Fruit fly (Drosophila melanogaster) whole organism, embryonic: ENCODE data around the gene Gbs-70E.
A peak's percentile ranks its signal among the peaks of the same experiment; 100 is the strongest.

ENCODE experiments used
- Atf3 ChIP-seq: fragments of 200-800 bp; sonication (Bioruptor generic); optimal IDR thresholded peaks from 3 replicates; lab custom pipeline; 2016; ENCODE audit warnings: missing biosample characterization, missing genetic modification characterization
- CG11247 ChIP-seq: fragments of 200-800 bp; sonication (Bioruptor generic); IDR thresholded peaks from 2 replicates; pipeline ENCODE4 v1.3.6; 2022; ENCODE audit warnings: missing biosample characterization, missing genetic modification characterization
- CG13424 ChIP-seq: fragments of 200-800 bp; sonication (Bioruptor generic); optimal IDR thresholded peaks from 2 replicates; lab custom pipeline; 2019; ENCODE audit warnings: missing biosample characterization, mild to moderate bottlenecking, missing genetic modification characterization, moderate library complexity
- CG15601 ChIP-seq: fragments of 200-800 bp; sonication (Bioruptor generic); optimal IDR thresholded peaks from 3 replicates; lab custom pipeline; 2019; ENCODE audit warnings: missing biosample characterization, mild to moderate bottlenecking, missing genetic modification characterization, moderate library complexity
- CG15696 ChIP-seq: fragments of 200-800 bp; sonication (Bioruptor generic); optimal IDR thresholded peaks from 2 replicates; lab custom pipeline; 2019; ENCODE audit warnings: missing biosample characterization, mild to moderate bottlenecking, missing genetic modification characterization, moderate library complexity
- CG31441 ChIP-seq: fragments of 200-800 bp; sonication (Bioruptor generic); IDR thresholded peaks from 2 replicates; pipeline ENCODE4 v1.3.6; 2022; ENCODE audit warnings: missing biosample characterization, missing genetic modification characterization
- CG3281 ChIP-seq: fragments of 200-800 bp; sonication (Bioruptor generic); optimal IDR thresholded peaks from 3 replicates; lab custom pipeline; 2017; ENCODE audit warnings: missing biosample characterization, mild to moderate bottlenecking, missing genetic modification characterization
- CG4707 ChIP-seq: fragments of 200-800 bp; sonication (Bioruptor generic); optimal IDR thresholded peaks from 2 replicates; lab custom pipeline; 2018; ENCODE audit warnings: missing biosample characterization, mild to moderate bottlenecking, missing genetic modification characterization, moderate library complexity
- CG4730 ChIP-seq: fragments of 200-800 bp; sonication (Bioruptor generic); IDR thresholded peaks from 2 replicates; pipeline ENCODE4 v1.3.6; 2022; ENCODE audit warnings: missing biosample characterization, missing genetic modification characterization
- CG6683 ChIP-seq: fragments of 200-800 bp; sonication (Bioruptor generic); optimal IDR thresholded peaks from 2 replicates; lab custom pipeline; 2017; ENCODE audit warnings: missing biosample characterization, mild to moderate bottlenecking, missing genetic modification characterization, missing genetic modification reagents
- CG7745 ChIP-seq: fragments of 200-800 bp; sonication (Bioruptor generic); optimal IDR thresholded peaks from 2 replicates; lab custom pipeline; 2018; ENCODE audit warnings: missing biosample characterization, mild to moderate bottlenecking, missing genetic modification characterization, moderate library complexity
- CG8281 ChIP-seq: fragments of 200-800 bp; sonication (Bioruptor generic); optimal IDR thresholded peaks from 2 replicates; lab custom pipeline; 2018; ENCODE audit warnings: missing biosample characterization, mild to moderate bottlenecking, missing genetic modification characterization, moderate library complexity
- CG8290 ChIP-seq, 3 experiments: fragments of 200-800 bp; sonication (Bioruptor generic); optimal IDR thresholded peaks; 2 replicates each; lab custom pipeline; 2016 to 2019; ENCODE audit warnings: missing biosample characterization in 3 of 3, missing genetic modification characterization in 3 of 3, mild to moderate bottlenecking in 2 of 3, moderate library complexity in 1 of 3
- CG8359 ChIP-seq: fragments of 200-800 bp; sonication (Bioruptor generic); optimal IDR thresholded peaks from 2 replicates; lab custom pipeline; 2017; ENCODE audit warnings: missing biosample characterization, mild to moderate bottlenecking, missing genetic modification characterization, borderline replicate concordance
- CG9215 ChIP-seq: fragments of 200-800 bp; sonication (Bioruptor generic); IDR thresholded peaks from 2 replicates; pipeline ENCODE4 v1.3.6; 2022; ENCODE audit warnings: missing biosample characterization, missing genetic modification characterization
- Chrac-16 ChIP-seq: fragments of 200-800 bp; sonication (Bioruptor generic); optimal IDR thresholded peaks from 3 replicates; lab custom pipeline; 2016; ENCODE audit warnings: missing biosample characterization, missing genetic modification characterization
- CkIIα-i1 ChIP-seq: fragments of 200-800 bp; sonication (Bioruptor generic); IDR thresholded peaks from 2 replicates; pipeline ENCODE4 v1.3.6; 2022; ENCODE audit warnings: missing biosample characterization, missing genetic modification characterization
- Dbx ChIP-seq: fragments of 200-800 bp; sonication (Bioruptor generic); IDR thresholded peaks from 3 replicates; pipeline ENCODE4 v1.3.6; 2022; ENCODE audit warnings: missing biosample characterization, missing genetic modification characterization
- ERR ChIP-seq: fragments of 200-800 bp; sonication (Bioruptor generic); optimal IDR thresholded peaks from 2 replicates; lab custom pipeline; 2016; ENCODE audit warnings: missing biosample characterization, missing genetic modification characterization
- Gsc ChIP-seq: fragments of 200-800 bp; sonication (Bioruptor generic); IDR thresholded peaks from 2 replicates; pipeline ENCODE4 v1.3.6; 2022; ENCODE audit warnings: missing biosample characterization, missing genetic modification characterization
- H15 ChIP-seq: fragments of 200-800 bp; sonication (Bioruptor generic); IDR thresholded peaks from 3 replicates; pipeline ENCODE4 v1.3.6; 2022; ENCODE audit warnings: missing biosample characterization, missing genetic modification characterization
- Hr78 ChIP-seq, 2 experiments: fragments of 200-800 bp in 1 of 2; fragments of >200 bp in 1 of 2; sonication (Bioruptor generic) in 1 of 2; optimal IDR thresholded peaks; 2 replicates each; lab custom pipeline; 2017 to 2019; ENCODE audit warnings: missing biosample characterization in 2 of 2, missing genetic modification characterization in 2 of 2, mild to moderate bottlenecking in 1 of 2, moderate library complexity in 1 of 2
- Jarid2 ChIP-seq: fragments of 200-800 bp; sonication (Bioruptor generic); optimal IDR thresholded peaks from 3 replicates; lab custom pipeline; 2017; ENCODE audit warnings: mild to moderate bottlenecking, missing biosample characterization, missing genetic modification reagents, missing genetic modification characterization
- NC2β ChIP-seq: fragments of 200-800 bp; sonication (Bioruptor generic); optimal IDR thresholded peaks from 2 replicates; lab custom pipeline; 2016; ENCODE audit warnings: missing biosample characterization, missing genetic modification characterization
- Nf-YC ChIP-seq: fragments of 200-800 bp; optimal IDR thresholded peaks from 3 replicates; lab custom pipeline; 2019; ENCODE audit warnings: missing biosample characterization, mild to moderate bottlenecking, missing genetic modification characterization, moderate library complexity
- Pdp1 ChIP-seq, 2 experiments: fragments of 200-800 bp; sonication (Bioruptor generic); optimal IDR thresholded peaks; 3 replicates each; lab custom pipeline; 2016; ENCODE audit warnings: missing biosample characterization in 2 of 2, missing genetic modification characterization in 2 of 2, mild to moderate bottlenecking in 1 of 2, moderate library complexity in 1 of 2
- Ssrp ChIP-seq: fragments of 200-800 bp; sonication (Bioruptor generic); optimal IDR thresholded peaks from 2 replicates; lab custom pipeline; 2018; ENCODE audit warnings: missing biosample characterization, mild to moderate bottlenecking, missing genetic modification characterization, moderate library complexity
- TFAM ChIP-seq: fragments of 200-800 bp; sonication (Bioruptor generic); optimal IDR thresholded peaks from 2 replicates; lab custom pipeline; 2017; ENCODE audit warnings: missing biosample characterization, missing genetic modification characterization, inconsistent platforms
- abd-A ChIP-seq: fragments of 200-800 bp; sonication (Bioruptor generic); optimal IDR thresholded peaks from 3 replicates; lab custom pipeline; 2019; ENCODE audit warnings: missing biosample characterization, mild to moderate bottlenecking, missing genetic modification characterization, moderate library complexity
- bigmax ChIP-seq: fragments of 200-800 bp; sonication (Bioruptor generic); optimal IDR thresholded peaks from 2 replicates; lab custom pipeline; 2018; ENCODE audit warnings: missing biosample characterization, mild to moderate bottlenecking, missing genetic modification characterization
- crc ChIP-seq: fragments of 200-800 bp; sonication (Bioruptor generic); optimal IDR thresholded peaks from 2 replicates; lab custom pipeline; 2016; ENCODE audit warnings: missing biosample characterization, missing genetic modification characterization
- crp ChIP-seq, 2 experiments: fragments of 200-800 bp; sonication (Bioruptor generic); optimal IDR thresholded peaks; 2 replicates in 1 of 2; 3 replicates in 1 of 2; lab custom pipeline; 2017; ENCODE audit warnings: missing biosample characterization in 2 of 2, missing genetic modification characterization in 2 of 2, mild to moderate bottlenecking in 1 of 2, moderate library complexity in 1 of 2
- gt ChIP-seq: fragments of 200-800 bp; sonication (Bioruptor generic); IDR thresholded peaks from 2 replicates; pipeline ENCODE4 v1.3.6; 2022; ENCODE audit warnings: missing biosample characterization, missing genetic modification characterization
- ken ChIP-seq: fragments of 200-800 bp; sonication (Bioruptor generic); IDR thresholded peaks from 3 replicates; pipeline ENCODE4 v1.3.6; 2022; ENCODE audit warnings: missing biosample characterization, missing genetic modification characterization
- nerfin-2 ChIP-seq: fragments of 200-800 bp; sonication (Bioruptor generic); IDR thresholded peaks from 2 replicates; pipeline ENCODE4 v1.3.6; 2022; ENCODE audit warnings: missing biosample characterization, missing genetic modification characterization; ENCODE audit not compliant: partially characterized antibody
- pan ChIP-seq, 4 experiments: fragments of >200 bp in 3 of 4; fragments of 200-800 bp in 1 of 4; sonication (Bioruptor generic) in 1 of 4; optimal IDR thresholded peaks in 3 of 4; IDR thresholded peaks in 1 of 4; 2 replicates each; pipeline versions ENCODE4 v1.3.6 to Lab custom; 2017 to 2022; ENCODE audit warnings: missing biosample characterization in 2 of 4, missing genetic modification characterization in 2 of 4, mixed read lengths in 1 of 4
- pb ChIP-seq: fragments of 200-800 bp; sonication (Bioruptor generic); optimal IDR thresholded peaks from 3 replicates; lab custom pipeline; 2016; ENCODE audit warnings: missing biosample characterization, missing genetic modification characterization
- prd ChIP-seq, 3 experiments: fragments of >200 bp in 2 of 3; fragments of 200-800 bp in 1 of 3; sonication (Bioruptor generic) in 1 of 3; optimal IDR thresholded peaks in 2 of 3; IDR thresholded peaks in 1 of 3; 2 replicates in 2 of 3; 3 replicates in 1 of 3; pipeline versions ENCODE4 v1.3.6 to Lab custom; 2017 to 2022; ENCODE audit warnings: missing biosample characterization in 1 of 3, missing genetic modification characterization in 1 of 3
- pros ChIP-seq: fragments of 200-800 bp; sonication (Bioruptor generic); optimal IDR thresholded peaks from 3 replicates; lab custom pipeline; 2019; ENCODE audit warnings: missing biosample characterization, mild to moderate bottlenecking, missing genetic modification characterization, moderate library complexity
- ro ChIP-seq: fragments of 200-800 bp; sonication (Bioruptor generic); IDR thresholded peaks from 2 replicates; pipeline ENCODE4 v1.3.6; 2022; ENCODE audit warnings: missing biosample characterization, missing genetic modification characterization
- sim ChIP-seq: fragments of 200-800 bp; sonication (Bioruptor generic); IDR thresholded peaks from 2 replicates; pipeline ENCODE4 v1.3.6; 2022; ENCODE audit warnings: missing biosample characterization, missing genetic modification characterization
- tll ChIP-seq, 2 experiments: fragments of 200-800 bp in 1 of 2; fragments of >200 bp in 1 of 2; sonication (Bioruptor generic) in 1 of 2; optimal IDR thresholded peaks; 2 replicates each; lab custom pipeline; 2017 to 2019; ENCODE audit warnings: missing biosample characterization in 2 of 2, missing genetic modification characterization in 2 of 2, mild to moderate bottlenecking in 1 of 2, moderate library complexity in 1 of 2
- tup ChIP-seq: fragments of 200-800 bp; sonication (Bioruptor generic); optimal IDR thresholded peaks from 2 replicates; lab custom pipeline; 2016; ENCODE audit warnings: missing biosample characterization, mild to moderate bottlenecking, missing genetic modification characterization, moderate library complexity
- usp ChIP-seq: fragments of >200 bp; optimal IDR thresholded peaks from 2 replicates; lab custom pipeline; 2017; ENCODE audit warnings: missing biosample characterization, missing genetic modification characterization
- zen2 ChIP-seq: fragments of 200-800 bp; sonication (Bioruptor generic); IDR thresholded peaks from 3 replicates; pipeline ENCODE4 v1.3.6; 2022; ENCODE audit warnings: missing biosample characterization, missing genetic modification characterization; ENCODE audit not compliant: partially characterized antibody

Gene Gbs-70E

dm6 chr3L:14544987-14545943, 5.5 kb downstream of the Gbs-70E start (continued):
- peak; percentile 48 for TF ChIP-seq CG15601 (tag; lab: Kevin White, UChicago)
- TF ChIP-seq ERR: no peak
- no peak for TF ChIP-seq CG11247 (GFP tag; lab: Robert Waterston, UW)
- no peak for TF ChIP-seq H15 (GFP tag; lab: Robert Waterston, UW)
- TF ChIP-seq ken (GFP tag; lab: Robert Waterston, UW): no peak
- TF ChIP-seq zen2: no peak
- no peak for TF ChIP-seq TFAM (GFP tag; lab: Kevin White, UChicago)
- TF ChIP-seq ro (GFP tag; lab: Robert Waterston, UW): no peak
- no peak for TF ChIP-seq Dbx (GFP tag; lab: Robert Waterston, UW)
- no peak for TF ChIP-seq Gsc
- no peak for TF ChIP-seq bigmax (GFP tag; lab: Kevin White, UChicago)
- TF ChIP-seq CG3281: peak; percentile 20
- TF ChIP-seq CG13424 (tag; lab: Kevin White, UChicago): peak; percentile 73
- TF ChIP-seq CkIIα-i1 (GFP tag; lab: Robert Waterston, UW): no peak
- peak in 1 of 2 experiments; percentile 48 for TF ChIP-seq Hr78 (GFP tag; optimal IDR thresholded peaks at IDR 0.05; lab: Kevin White, UChicago)
- TF ChIP-seq Chrac-16 (GFP tag; lab: Kevin White, UChicago): peak; percentile 14
- no peak for TF ChIP-seq tll (GFP tag; optimal IDR thresholded peaks at IDR 0.05; lab: Kevin White, UChicago)
- no peak for TF ChIP-seq gt (GFP tag; lab: Robert Waterston, UW)
- TF ChIP-seq prd (optimal IDR thresholded peaks at IDR 0.05; lab: Kevin White, UChicago): no peak
- peak; percentile 38; the same call in 1 of the 3 replicates for TF ChIP-seq prd (GFP tag; IDR thresholded peaks at IDR 0.05; lab: Robert Waterston, UW)
- peak; percentile 32 for TF ChIP-seq CG15696 (tag; lab: Kevin White, UChicago)
- peak; percentile 44 for TF ChIP-seq NC2β
- TF ChIP-seq Nf-YC (tag; lab: Kevin White, UChicago): peak; percentile 68
- TF ChIP-seq sim (GFP tag; lab: Robert Waterston, UW): no peak
- no peak for TF ChIP-seq CG6683 (GFP tag; lab: Kevin White, UChicago)
- no peak for TF ChIP-seq CG4707 (GFP tag; lab: Kevin White, UChicago)
- peak; percentile 49 for TF ChIP-seq Ssrp (tag; lab: Kevin White, UChicago)
- TF ChIP-seq CG8359: peak; percentile 7
- TF ChIP-seq CG8290 (GFP tag; optimal IDR thresholded peaks at IDR 0.05; lab: Kevin White, UChicago): peak; percentile 15
- peak in 1 of 2 experiments; percentile 23 for TF ChIP-seq CG8290 (tag; optimal IDR thresholded peaks at IDR 0.05; lab: Kevin White, UChicago)
- no peak for TF ChIP-seq tup (GFP tag; lab: Kevin White, UChicago)
- TF ChIP-seq pan (optimal IDR thresholded peaks at IDR 0.05; lab: Kevin White, UChicago): no peak
- peak in 1 of 2 experiments; percentile 44 for TF ChIP-seq pan (GFP tag; optimal IDR thresholded peaks at IDR 0.05 in 1 of 2, IDR thresholded peaks at IDR 0.05 in 1 of 2)
- no peak for TF ChIP-seq crp (GFP tag; optimal IDR thresholded peaks at IDR 0.05; lab: Kevin White, UChicago)
- TF ChIP-seq nerfin-2 (GFP tag; lab: Robert Waterston, UW): peak; percentile 16; the same call in 1 of the 2 replicates
- peak; percentile 53 for TF ChIP-seq CG8281 (tag; lab: Kevin White, UChicago)
- TF ChIP-seq CG31441 (GFP tag; lab: Robert Waterston, UW): peak; percentile 74; the same call in 1 of the 2 replicates
- peak; percentile 11 to 32 for TF ChIP-seq Pdp1 (GFP tag; optimal IDR thresholded peaks at IDR 0.05; lab: Kevin White, UChicago)
- no peak for TF ChIP-seq usp (GFP tag; lab: Kevin White, UChicago)
- TF ChIP-seq CG4730 (GFP tag; lab: Robert Waterston, UW): no peak
- TF ChIP-seq Atf3 (GFP tag; lab: Kevin White, UChicago): no peak
- TF ChIP-seq abd-A: peak; percentile 19
- no peak for TF ChIP-seq pros (GFP tag; lab: Kevin White, UChicago)
- TF ChIP-seq CG9215: no peak
- no peak for TF ChIP-seq pb (GFP tag; lab: Kevin White, UChicago)
- TF ChIP-seq crc (GFP tag; lab: Kevin White, UChicago): no peak
- TF ChIP-seq Jarid2 (GFP tag; lab: Kevin White, UChicago): peak; percentile 33
- TF ChIP-seq CG7745 (tag; lab: Kevin White, UChicago): no peak
